Worm (Caenorhabditis elegans) whole organism, L4 larva: ENCODE measurements around the gene F48B9.3.

Experiments
- F37D6.2 ChIP-seq: sonication (generic microtip); optimal IDR thresholded peaks from 2 replicates; lab custom pipeline; 2016; ENCODE audit warnings: mild to moderate bottlenecking, missing genetic modification characterization, missing compliant biosample characterization
- R02D3.7 ChIP-seq: fragments of 150-350 bp; sonication (generic microtip); optimal IDR thresholded peaks from 3 replicates; lab custom pipeline; 2014; ENCODE audit warnings: missing biosample characterization, missing genetic modification characterization
- Y48G9A.11 ChIP-seq: fragments of 200-800 bp; sonication (Bioruptor generic); IDR thresholded peaks from 2 replicates; pipeline ENCODE4 v1.3.6; 2022; ENCODE audit warnings: missing genetic modification reagents, missing genetic modification characterization, missing compliant biosample characterization
- Y5F2A.4 ChIP-seq: fragments of 200-800 bp; sonication (Bioruptor generic); optimal IDR thresholded peaks from 2 replicates; lab custom pipeline; 2018; ENCODE audit warnings: mild to moderate bottlenecking, missing genetic modification characterization, missing compliant biosample characterization
- Y75B8A.6 ChIP-seq: fragments of 200-800 bp; sonication (Bioruptor generic); IDR thresholded peaks from 2 replicates; pipeline ENCODE4 v1.3.6; 2022; ENCODE audit warnings: missing genetic modification reagents, missing genetic modification characterization, missing compliant biosample characterization
- attf-4 ChIP-seq: sonication (generic microtip); optimal IDR thresholded peaks from 3 replicates; lab custom pipeline; 2017; ENCODE audit warnings: missing biosample characterization, missing genetic modification characterization
- ceh-32 ChIP-seq: sonication (generic microtip); optimal IDR thresholded peaks from 2 replicates; lab custom pipeline; 2016; ENCODE audit warnings: mild to moderate bottlenecking, missing genetic modification characterization, missing compliant biosample characterization; ENCODE audit not compliant: poor library complexity
- ceh-62 ChIP-seq: sonication (generic microtip); optimal IDR thresholded peaks from 2 replicates; lab custom pipeline; 2017; ENCODE audit warnings: missing biosample characterization, missing genetic modification characterization
- ces-1 ChIP-seq: fragments of 150-350 bp; sonication (generic microtip); optimal IDR thresholded peaks from 4 replicates; lab custom pipeline; 2014; ENCODE audit warnings: missing biosample characterization, missing genetic modification reagents, missing genetic modification characterization
- daf-16 ChIP-seq, 3 experiments: sonication (generic microtip); optimal IDR thresholded peaks; 2 replicates each; lab custom pipeline; 2016 to 2017; ENCODE audit warnings: missing genetic modification characterization in 3 of 3, missing genetic modification reagents in 3 of 3, mild to moderate bottlenecking in 2 of 3, missing compliant biosample characterization in 2 of 3, missing biosample characterization in 1 of 3, moderate library complexity in 1 of 3
- dmd-6 ChIP-seq: fragments of 200-800 bp; sonication (Bioruptor generic); IDR thresholded peaks from 2 replicates; pipeline ENCODE4 v1.3.6; 2022; ENCODE audit warnings: missing genetic modification reagents, missing genetic modification characterization, missing compliant biosample characterization
- duxl-1 ChIP-seq: sonication (generic microtip); optimal IDR thresholded peaks from 2 replicates; lab custom pipeline; 2016; ENCODE audit warnings: mild to moderate bottlenecking, missing genetic modification characterization, moderate library complexity, missing compliant biosample characterization; ENCODE audit not compliant: poor library complexity
- egl-43 ChIP-seq: fragments of 200-800 bp; sonication (Bioruptor generic); IDR thresholded peaks from 2 replicates; pipeline ENCODE4 v1.3.6; 2022; ENCODE audit warnings: missing genetic modification reagents, missing genetic modification characterization, missing compliant biosample characterization
- fkh-10 ChIP-seq: fragments of 150-350 bp; optimal IDR thresholded peaks from 2 replicates; lab custom pipeline; 2014; ENCODE audit warnings: missing biosample characterization, missing genetic modification reagents, missing genetic modification characterization
- hlh-11 ChIP-seq: fragments of 200-800 bp; sonication (Bioruptor generic); optimal IDR thresholded peaks from 2 replicates; lab custom pipeline; 2018; ENCODE audit warnings: mild to moderate bottlenecking, missing genetic modification characterization, missing compliant biosample characterization
- hmg-1.1 ChIP-seq: fragments of 200-800 bp; sonication (Bioruptor generic); IDR thresholded peaks from 2 replicates; pipeline ENCODE4 v1.3.6; 2022; ENCODE audit warnings: missing genetic modification reagents, missing genetic modification characterization, missing compliant biosample characterization
- jun-1 ChIP-seq: fragments of 150-350 bp; optimal IDR thresholded peaks from 2 replicates; lab custom pipeline; 2014; ENCODE audit warnings: missing biosample characterization, missing genetic modification reagents, missing genetic modification characterization
- lin-13 ChIP-seq: fragments of 150-350 bp; optimal IDR thresholded peaks from 2 replicates; lab custom pipeline; 2014; ENCODE audit warnings: missing biosample characterization, missing genetic modification reagents, missing genetic modification characterization
- lin-15B ChIP-seq: fragments of 150-350 bp; sonication (generic microtip); optimal IDR thresholded peaks from 3 replicates; lab custom pipeline; 2014; ENCODE audit warnings: missing biosample characterization, missing genetic modification characterization
- lin-29 ChIP-seq: fragments of 200-800 bp; sonication (Bioruptor generic); IDR thresholded peaks from 2 replicates; pipeline ENCODE4 v1.3.6; 2022; ENCODE audit warnings: missing genetic modification reagents, missing genetic modification characterization, missing compliant biosample characterization
- lin-38 ChIP-seq: fragments of 200-800 bp; sonication (Bioruptor generic); IDR thresholded peaks from 2 replicates; pipeline ENCODE4 v1.3.6; 2022; ENCODE audit warnings: missing genetic modification reagents, missing genetic modification characterization, missing compliant biosample characterization
- lin-39 ChIP-seq: fragments of 150-350 bp; optimal IDR thresholded peaks from 2 replicates; lab custom pipeline; 2014; ENCODE audit warnings: missing biosample characterization, missing genetic modification reagents, missing genetic modification characterization
- lir-3 ChIP-seq: sonication (generic microtip); optimal IDR thresholded peaks from 2 replicates; lab custom pipeline; 2016; ENCODE audit warnings: mild to moderate bottlenecking, missing genetic modification characterization, missing compliant biosample characterization
- lsy-2 ChIP-seq, 2 experiments: fragments of 150-350 bp in 1 of 2; sonication (generic microtip) in 1 of 2; optimal IDR thresholded peaks; 2 replicates each; lab custom pipeline; 2014 to 2017; ENCODE audit warnings: missing biosample characterization in 2 of 2, missing genetic modification characterization in 2 of 2
- madf-9 ChIP-seq: fragments of 200-800 bp; sonication (Bioruptor generic); conservative IDR thresholded peaks from 2 replicates; pipeline ENCODE4 v1.3.6; 2022; ENCODE audit warnings: missing genetic modification reagents, missing genetic modification characterization, missing compliant biosample characterization
- mdl-1 ChIP-seq, 2 experiments: fragments of 150-350 bp in 1 of 2; sonication (generic microtip) in 1 of 2; optimal IDR thresholded peaks; 2 replicates each; lab custom pipeline; 2014 to 2017; ENCODE audit warnings: missing biosample characterization in 2 of 2, missing genetic modification characterization in 2 of 2
- mxl-2 ChIP-seq: fragments of 200-800 bp; sonication (Bioruptor generic); conservative IDR thresholded peaks from 2 replicates; pipeline ENCODE4 v1.3.6; 2022; ENCODE audit warnings: missing genetic modification reagents, missing genetic modification characterization, missing compliant biosample characterization
- nhr-111 ChIP-seq: fragments of 200-800 bp; sonication (Bioruptor generic); optimal IDR thresholded peaks from 2 replicates; lab custom pipeline; 2018; ENCODE audit warnings: mild to moderate bottlenecking, missing genetic modification characterization, missing compliant biosample characterization
- nhr-41 ChIP-seq: fragments of 200-800 bp; sonication (Bioruptor generic); IDR thresholded peaks from 2 replicates; pipeline ENCODE4 v1.3.6; 2022; ENCODE audit warnings: missing genetic modification reagents, missing genetic modification characterization, missing compliant biosample characterization
- pqm-1 ChIP-seq: sonication (generic microtip); optimal IDR thresholded peaks from 2 replicates; lab custom pipeline; 2017; ENCODE audit warnings: missing biosample characterization, missing genetic modification characterization
- rbr-2 ChIP-seq: sonication (generic microtip); optimal IDR thresholded peaks from 2 replicates; lab custom pipeline; 2016; ENCODE audit warnings: missing genotype, missing genetic modification characterization, missing compliant biosample characterization
- saeg-2 ChIP-seq: fragments of 200-800 bp; sonication (Bioruptor generic); IDR thresholded peaks from 2 replicates; pipeline ENCODE4 v1.3.6; 2022; ENCODE audit warnings: missing genetic modification reagents, missing genetic modification characterization, missing compliant biosample characterization
- skn-1 ChIP-seq: fragments of 150-350 bp; optimal IDR thresholded peaks from 2 replicates; lab custom pipeline; 2014; ENCODE audit warnings: missing biosample characterization, missing genetic modification characterization
- snpc-4 ChIP-seq: fragments of 150-350 bp; optimal IDR thresholded peaks from 2 replicates; lab custom pipeline; 2014; ENCODE audit warnings: missing biosample characterization, missing genetic modification characterization
- tag-97 ChIP-seq: fragments of 200-800 bp; sonication (Bioruptor generic); IDR thresholded peaks from 2 replicates; pipeline ENCODE4 v1.3.6; 2022; ENCODE audit warnings: missing genetic modification characterization, missing compliant biosample characterization
- unc-39 ChIP-seq: sonication (generic microtip); optimal IDR thresholded peaks from 2 replicates; lab custom pipeline; 2017; ENCODE audit warnings: missing biosample characterization, missing genetic modification characterization
- zip-11 ChIP-seq: fragments of 200-800 bp; sonication (Bioruptor generic); IDR thresholded peaks from 2 replicates; pipeline ENCODE4 v1.3.6; 2022; ENCODE audit warnings: missing genetic modification characterization, missing compliant biosample characterization

The F48B9.3 gene

ce11 chrX:2178410-2178944, 13.6 kb downstream of the F48B9.3 start (continued):
- TF ChIP-seq lin-39 (tag; lab: Kevin White, UChicago) (no peak), unc-39 (tag; lab: Kevin White, UChicago) (no peak), saeg-2 (GFP tag; lab: Robert Waterston, UW) (no peak), daf-16 (GFP tag; optimal IDR thresholded peaks at IDR 0.05; lab: Kevin White, UChicago) (no peak), daf-16 (tag; optimal IDR thresholded peaks at IDR 0.05; lab: Kevin White, UChicago) (peak; percentile 15), hmg-1.1 (GFP tag; lab: Robert Waterston, UW) (no peak), fkh-10 (GFP tag; lab: Kevin White, UChicago) (no peak), egl-43 (GFP tag; lab: Robert Waterston, UW) (no peak), duxl-1 (tag; lab: Kevin White, UChicago) (no peak), Y5F2A.4 (GFP tag; lab: Kevin White, UChicago) (no peak), dmd-6 (GFP tag; lab: Robert Waterston, UW) (peak; percentile 37), pqm-1 (tag; lab: Kevin White, UChicago) (peak; percentile 32), madf-9 (GFP tag; lab: Robert Waterston, UW) (no peak), hlh-11 (tag; lab: Kevin White, UChicago) (peak; percentile 28), F37D6.2 (tag; lab: Kevin White, UChicago) (no peak), ceh-32 (tag; lab: Kevin White, UChicago) (no peak), lsy-2 (tag; optimal IDR thresholded peaks at IDR 0.05; lab: Kevin White, UChicago) (no peak), lin-13 (no peak), mxl-2 (no peak), snpc-4 (tag; lab: Kevin White, UChicago) (no peak)

ce11 chrX:2180588-2180987, 15.7 kb downstream of the F48B9.3 start, which contains the start of gene F48B9.1:
F48B9.1 (plus strand) TSS chrX:2180888.
- no peak for TF ChIP-seq jun-1 (tag; lab: Kevin White, UChicago)
- no peak for TF ChIP-seq attf-4
- no peak for TF ChIP-seq Y48G9A.11 (GFP tag; lab: Robert Waterston, UW)
- no peak for TF ChIP-seq lir-3 (tag; lab: Kevin White, UChicago)
- TF ChIP-seq Y75B8A.6 (GFP tag; lab: Robert Waterston, UW): no peak
- TF ChIP-seq lin-15B (tag; lab: Kevin White, UChicago): no peak
- no peak for TF ChIP-seq zip-11 (GFP tag; lab: Robert Waterston, UW)
- no peak for TF ChIP-seq lin-29
- no peak for TF ChIP-seq R02D3.7
- TF ChIP-seq nhr-111: no peak
- TF ChIP-seq F37D6.2 (tag; lab: Kevin White, UChicago): no peak
- no peak for TF ChIP-seq ceh-62 (tag; lab: Kevin White, UChicago)
- no peak for TF ChIP-seq nhr-41 (GFP tag; lab: Robert Waterston, UW)
- no peak for TF ChIP-seq tag-97 (GFP tag; lab: Robert Waterston, UW)
- no peak for TF ChIP-seq mdl-1 (tag; optimal IDR thresholded peaks at IDR 0.05; lab: Kevin White, UChicago)
- TF ChIP-seq rbr-2 (tag; lab: Kevin White, UChicago): no peak
- no peak for TF ChIP-seq skn-1 (tag; lab: Kevin White, UChicago)
- no peak for TF ChIP-seq ces-1 (GFP tag; lab: Kevin White, UChicago)

- TF ChIP-seq hlh-11 (tag; lab: Kevin White, UChicago): peak; percentile 37
- no peak for TF ChIP-seq zip-11 (GFP tag; lab: Robert Waterston, UW)
- no peak for TF ChIP-seq F37D6.2 (tag; lab: Kevin White, UChicago)
- TF ChIP-seq tag-97 (GFP tag; lab: Robert Waterston, UW): no peak
- TF ChIP-seq lin-38 (GFP tag; lab: Robert Waterston, UW): no peak
Observed at ce11 chrX:2188885-2189284, 24.0 kb downstream of the F48B9.3 start.
